Fruit fly (Drosophila melanogaster) whole organism, embryonic: ENCODE results near the gene CG10019.

Experiments
- Abd-B ChIP-seq: fragments of 200-800 bp; sonication (Bioruptor generic); optimal IDR thresholded peaks from 2 replicates; lab custom pipeline; 2018; ENCODE audit warnings: missing biosample characterization, mild to moderate bottlenecking, missing genetic modification characterization, moderate library complexity
- Bteb2 ChIP-seq: fragments of 200-800 bp; sonication (Bioruptor generic); optimal IDR thresholded peaks from 2 replicates; lab custom pipeline; 2016; ENCODE audit warnings: missing biosample characterization, missing genetic modification characterization
- C15 ChIP-seq: fragments of 200-800 bp; sonication (Bioruptor generic); IDR thresholded peaks from 3 replicates; pipeline ENCODE4 v1.3.6; 2022; ENCODE audit warnings: missing biosample characterization, missing genetic modification characterization
- CG10147 ChIP-seq: fragments of 200-800 bp; sonication (Bioruptor generic); optimal IDR thresholded peaks from 2 replicates; lab custom pipeline; 2019; ENCODE audit warnings: missing biosample characterization, mild to moderate bottlenecking, missing genetic modification characterization, moderate library complexity
- CG12769 ChIP-seq: fragments of 200-800 bp; sonication (Bioruptor generic); optimal IDR thresholded peaks from 2 replicates; lab custom pipeline; 2019; ENCODE audit warnings: missing biosample characterization, mild to moderate bottlenecking, missing genetic modification characterization, moderate library complexity
- CG13775 ChIP-seq: fragments of 200-800 bp; sonication (Bioruptor generic); optimal IDR thresholded peaks from 3 replicates; lab custom pipeline; 2017; ENCODE audit warnings: missing biosample characterization, mild to moderate bottlenecking, missing genetic modification characterization
- CG18476 ChIP-seq: fragments of 200-800 bp; sonication (Bioruptor generic); optimal IDR thresholded peaks from 2 replicates; lab custom pipeline; 2016; ENCODE audit warnings: missing biosample characterization, mild to moderate bottlenecking, missing genetic modification characterization
- CG18764 ChIP-seq: fragments of 200-800 bp; sonication (Bioruptor generic); optimal IDR thresholded peaks from 3 replicates; lab custom pipeline; 2016; ENCODE audit warnings: missing biosample characterization, missing genetic modification characterization
- CG2199 ChIP-seq: fragments of 200-800 bp; sonication (Bioruptor generic); IDR thresholded peaks from 3 replicates; pipeline ENCODE4 v1.3.6; 2022; ENCODE audit warnings: missing biosample characterization, missing genetic modification characterization
- CG7271 ChIP-seq: fragments of 200-800 bp; sonication (Bioruptor generic); optimal IDR thresholded peaks from 2 replicates; lab custom pipeline; 2018; ENCODE audit warnings: missing biosample characterization, mild to moderate bottlenecking, missing genetic modification characterization, moderate library complexity
- CG7556 ChIP-seq: fragments of 200-800 bp; sonication (Bioruptor generic); optimal IDR thresholded peaks from 2 replicates; lab custom pipeline; 2017; ENCODE audit warnings: missing biosample characterization, mild to moderate bottlenecking, missing genetic modification characterization
- CG7839 ChIP-seq: fragments of 200-800 bp; sonication (Bioruptor generic); optimal IDR thresholded peaks from 3 replicates; lab custom pipeline; 2018; ENCODE audit warnings: missing biosample characterization, mild to moderate bottlenecking, missing genetic modification characterization, moderate library complexity
- CG9797 ChIP-seq: fragments of 200-800 bp; sonication (Bioruptor generic); optimal IDR thresholded peaks from 3 replicates; lab custom pipeline; 2018; ENCODE audit warnings: missing biosample characterization, mild to moderate bottlenecking, missing genetic modification characterization
- CHES-1-like ChIP-seq: fragments of 200-800 bp; sonication (Bioruptor generic); optimal IDR thresholded peaks from 2 replicates; lab custom pipeline; 2016; ENCODE audit warnings: missing biosample characterization, missing genetic modification characterization
- D ChIP-seq, 2 experiments: fragments of 200-800 bp in 1 of 2; fragments of >200 bp in 1 of 2; sonication (Bioruptor generic) in 1 of 2; optimal IDR thresholded peaks; 2 replicates in 1 of 2; 3 replicates in 1 of 2; lab custom pipeline; 2017; ENCODE audit warnings: mild to moderate bottlenecking in 1 of 2, missing biosample characterization in 1 of 2, missing genetic modification characterization in 1 of 2, missing genetic modification reagents in 1 of 2
- D19B ChIP-seq: fragments of 200-800 bp; sonication (Bioruptor generic); optimal IDR thresholded peaks from 2 replicates; lab custom pipeline; 2017; ENCODE audit warnings: missing biosample characterization, mild to moderate bottlenecking, missing genetic modification characterization
- Eip74EF ChIP-seq, 2 experiments: fragments of 200-800 bp in 1 of 2; fragments of >200 bp in 1 of 2; sonication (Bioruptor generic) in 1 of 2; optimal IDR thresholded peaks; 2 replicates each; lab custom pipeline; 2017 to 2019; ENCODE audit warnings: missing biosample characterization in 2 of 2, missing genetic modification characterization in 2 of 2, mild to moderate bottlenecking in 1 of 2, moderate library complexity in 1 of 2
- Gug ChIP-seq: fragments of 200-800 bp; sonication (Bioruptor generic); IDR thresholded peaks from 4 replicates; pipeline ENCODE4 v1.3.6; 2022; ENCODE audit warnings: missing biosample characterization, missing genetic modification characterization
- H2.0 ChIP-seq: fragments of 200-800 bp; sonication (Bioruptor generic); IDR thresholded peaks from 2 replicates; pipeline ENCODE4 v1.3.6; 2022; ENCODE audit warnings: missing biosample characterization, missing genetic modification characterization
- HLH4C ChIP-seq: fragments of 200-800 bp; sonication (Bioruptor generic); IDR thresholded peaks from 3 replicates; pipeline ENCODE4 v1.3.6; 2022; ENCODE audit warnings: missing biosample characterization, missing genetic modification characterization; ENCODE audit not compliant: partially characterized antibody
- HmgD ChIP-seq: fragments of 200-800 bp; sonication (Bioruptor generic); optimal IDR thresholded peaks from 3 replicates; lab custom pipeline; 2016; ENCODE audit warnings: missing biosample characterization, missing genetic modification characterization
- Mad ChIP-seq: fragments of 200-800 bp; sonication (Bioruptor generic); optimal IDR thresholded peaks from 2 replicates; lab custom pipeline; 2016; ENCODE audit warnings: missing biosample characterization, missing genetic modification characterization
- Max ChIP-seq: fragments of 200-800 bp; sonication (Bioruptor generic); optimal IDR thresholded peaks from 2 replicates; lab custom pipeline; 2016; ENCODE audit warnings: missing biosample characterization, mild to moderate bottlenecking, missing genetic modification characterization
- Myb ChIP-seq: fragments of 200-800 bp; sonication (Bioruptor generic); optimal IDR thresholded peaks from 2 replicates; lab custom pipeline; 2016; ENCODE audit warnings: missing biosample characterization, missing genetic modification characterization
- NC2α ChIP-seq: fragments of 200-800 bp; sonication (Bioruptor generic); optimal IDR thresholded peaks from 2 replicates; lab custom pipeline; 2016; ENCODE audit warnings: missing biosample characterization, missing genetic modification characterization
- NK7.1 ChIP-seq: fragments of 200-800 bp; sonication (Bioruptor generic); optimal IDR thresholded peaks from 3 replicates; lab custom pipeline; 2016; ENCODE audit warnings: missing biosample characterization, missing genetic modification characterization
- Sry-β ChIP-seq: fragments of 200-800 bp; sonication (Bioruptor generic); optimal IDR thresholded peaks from 2 replicates; lab custom pipeline; 2018; ENCODE audit warnings: missing biosample characterization, mild to moderate bottlenecking, missing genetic modification characterization, moderate library complexity
- cad ChIP-seq: fragments of >200 bp; optimal IDR thresholded peaks from 2 replicates; lab custom pipeline; 2017; ENCODE audit warnings: missing biosample characterization, missing genetic modification characterization
- chinmo ChIP-seq: fragments of 200-800 bp; sonication (Bioruptor generic); IDR thresholded peaks from 4 replicates; pipeline ENCODE4 v1.3.6; 2022; ENCODE audit warnings: missing biosample characterization, missing genetic modification characterization; ENCODE audit not compliant: partially characterized antibody
- chm ChIP-seq: fragments of 200-800 bp; sonication (Bioruptor generic); IDR thresholded peaks from 2 replicates; pipeline ENCODE4 v1.3.6; 2022; ENCODE audit warnings: missing biosample characterization, missing genetic modification characterization
- dati ChIP-seq: fragments of 200-800 bp; sonication (Bioruptor generic); IDR thresholded peaks from 2 replicates; pipeline ENCODE4 v1.3.6; 2022; ENCODE audit warnings: missing biosample characterization, missing genetic modification characterization
- disco-r ChIP-seq: fragments of 200-800 bp; sonication (Bioruptor generic); optimal IDR thresholded peaks from 2 replicates; lab custom pipeline; 2016; ENCODE audit warnings: missing biosample characterization, missing genetic modification characterization
- dpn ChIP-seq, 2 experiments: fragments of 200-800 bp; sonication (Bioruptor generic); optimal IDR thresholded peaks; 3 replicates each; lab custom pipeline; 2016; ENCODE audit warnings: missing biosample characterization in 2 of 2, missing genetic modification characterization in 2 of 2
- en ChIP-seq: fragments of 200-800 bp; sonication (Bioruptor generic); optimal IDR thresholded peaks from 2 replicates; lab custom pipeline; 2016; ENCODE audit warnings: missing biosample characterization, missing genetic modification characterization
- gro ChIP-seq: fragments of 200-800 bp; sonication (Bioruptor generic); optimal IDR thresholded peaks from 2 replicates; lab custom pipeline; 2016; ENCODE audit warnings: missing biosample characterization, missing genetic modification characterization
- hb ChIP-seq: fragments of 200-800 bp; sonication (Bioruptor generic); IDR thresholded peaks from 3 replicates; pipeline ENCODE4 v1.3.6; 2022; ENCODE audit warnings: missing biosample characterization, missing genetic modification characterization; ENCODE audit not compliant: partially characterized antibody
- hkb ChIP-seq, 2 experiments: fragments of 200-800 bp in 1 of 2; fragments of >200 bp in 1 of 2; sonication (Bioruptor generic) in 1 of 2; IDR thresholded peaks in 1 of 2; optimal IDR thresholded peaks in 1 of 2; 2 replicates each; pipeline versions ENCODE4 v1.3.6 to Lab custom; 2017 to 2022; ENCODE audit warnings: missing biosample characterization in 1 of 2, missing genetic modification characterization in 1 of 2
- inv ChIP-seq: fragments of 200-800 bp; sonication (Bioruptor generic); IDR thresholded peaks from 2 replicates; pipeline ENCODE4 v1.3.6; 2022; ENCODE audit warnings: missing biosample characterization, missing genetic modification characterization; ENCODE audit not compliant: partially characterized antibody
- ken ChIP-seq: fragments of 200-800 bp; sonication (Bioruptor generic); IDR thresholded peaks from 3 replicates; pipeline ENCODE4 v1.3.6; 2022; ENCODE audit warnings: missing biosample characterization, missing genetic modification characterization
- onecut ChIP-seq: fragments of 200-800 bp; sonication (Bioruptor generic); IDR thresholded peaks from 2 replicates; pipeline ENCODE4 v1.3.6; 2022; ENCODE audit warnings: missing biosample characterization, missing genetic modification characterization
- peb ChIP-seq: fragments of 200-800 bp; sonication (Bioruptor generic); IDR thresholded peaks from 2 replicates; pipeline ENCODE4 v1.3.6; 2022; ENCODE audit warnings: missing biosample characterization, missing genetic modification characterization
- pnt ChIP-seq: fragments of 200-800 bp; sonication (Bioruptor generic); optimal IDR thresholded peaks from 3 replicates; lab custom pipeline; 2016; ENCODE audit warnings: missing biosample characterization, missing genetic modification characterization
- ro ChIP-seq: fragments of 200-800 bp; sonication (Bioruptor generic); IDR thresholded peaks from 2 replicates; pipeline ENCODE4 v1.3.6; 2022; ENCODE audit warnings: missing biosample characterization, missing genetic modification characterization
- sens ChIP-seq: fragments of 200-800 bp; sonication (Bioruptor generic); peaks from one replicate; lab custom pipeline; 2016; ENCODE audit warnings: missing biosample characterization, missing genetic modification characterization
- sr ChIP-seq: fragments of 200-800 bp; sonication (Bioruptor generic); IDR thresholded peaks from 3 replicates; pipeline ENCODE4 v1.3.6; 2022; ENCODE audit warnings: missing biosample characterization, missing genetic modification characterization
- ssp ChIP-seq: fragments of 200-800 bp; sonication (Bioruptor generic); IDR thresholded peaks from 2 replicates; pipeline ENCODE4 v1.3.6; 2022; ENCODE audit warnings: missing biosample characterization, missing genetic modification characterization
- tio ChIP-seq: fragments of 200-800 bp; sonication (Bioruptor generic); optimal IDR thresholded peaks from 2 replicates; lab custom pipeline; 2017; ENCODE audit warnings: missing biosample characterization, missing genetic modification characterization, inconsistent platforms
- trem ChIP-seq: fragments of 200-800 bp; optimal IDR thresholded peaks from 3 replicates; lab custom pipeline; 2019; ENCODE audit warnings: missing biosample characterization, mild to moderate bottlenecking, missing genetic modification characterization, moderate library complexity
- z ChIP-seq: fragments of 200-800 bp; sonication (Bioruptor generic); IDR thresholded peaks from 3 replicates; pipeline ENCODE4 v1.3.6; 2022; ENCODE audit warnings: missing biosample characterization, missing genetic modification characterization
- zen ChIP-seq: fragments of 200-800 bp; sonication (Bioruptor generic); optimal IDR thresholded peaks from 3 replicates; lab custom pipeline; 2018; ENCODE audit warnings: missing biosample characterization, mild to moderate bottlenecking, missing genetic modification characterization, moderate library complexity

Gene CG10019

DNA sequence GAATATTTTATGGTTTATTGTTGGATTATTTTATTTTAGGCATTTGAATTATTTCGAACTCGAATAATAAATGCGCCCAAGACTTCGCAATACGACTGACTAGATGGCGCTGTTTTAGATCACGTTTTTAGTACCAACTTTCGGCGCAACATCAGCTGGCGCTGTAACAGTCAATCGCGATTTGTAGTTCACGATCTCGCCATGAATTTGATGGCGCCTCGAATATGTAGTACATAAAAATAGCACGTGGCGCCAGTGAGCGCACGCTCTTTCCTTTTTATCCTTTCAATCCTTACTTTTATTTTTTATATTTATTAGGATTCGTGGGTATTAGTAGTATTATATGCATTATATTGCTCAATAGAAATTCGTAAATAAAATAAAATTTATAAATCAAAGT is 56.0 kb downstream of the CG10019 start (continued):
- TF ChIP-seq inv (GFP tag; lab: Robert Waterston, UW) = no peak
- TF ChIP-seq CG2199 (GFP tag; lab: Robert Waterston, UW) = peak; percentile 88
- peak; percentile 73 for TF ChIP-seq ro (GFP tag; lab: Robert Waterston, UW)
- TF ChIP-seq Eip74EF (GFP tag; optimal IDR thresholded peaks at IDR 0.05; lab: Kevin White, UChicago) = no peak
- TF ChIP-seq ken (GFP tag; lab: Robert Waterston, UW) = peak; percentile 81
- no peak for TF ChIP-seq Sry-β (GFP tag; lab: Kevin White, UChicago)
- peak; percentile 22 for TF ChIP-seq CG7271 (tag; lab: Kevin White, UChicago)
- peak; percentile 50 for TF ChIP-seq disco-r (GFP tag; lab: Kevin White, UChicago)
- TF ChIP-seq CHES-1-like = peak; percentile 68
- TF ChIP-seq ssp (GFP tag; lab: Robert Waterston, UW) = peak; percentile 71
- 0 out of 4 replicates have a peak, but pooled peaks have one; percentile 5 for TF ChIP-seq chinmo (GFP tag; lab: Robert Waterston, UW)
- peak; percentile 69 to 70 for TF ChIP-seq dpn (GFP tag; optimal IDR thresholded peaks at IDR 0.05; lab: Kevin White, UChicago)
- TF ChIP-seq en = peak; percentile 3
- peak; percentile 80 for TF ChIP-seq Gug
- no peak for TF ChIP-seq Bteb2
- peak; percentile 78 for TF ChIP-seq CG7839 (tag; lab: Kevin White, UChicago)
- TF ChIP-seq Max = no peak
- TF ChIP-seq CG7556 = no peak
- TF ChIP-seq trem = peak; percentile 31
- TF ChIP-seq D19B (GFP tag; lab: Kevin White, UChicago) = no peak
- no peak for TF ChIP-seq z (GFP tag; lab: Robert Waterston, UW)
- TF ChIP-seq gro (GFP tag; lab: Kevin White, UChicago) = peak; percentile 29
- TF ChIP-seq HLH4C (GFP tag; lab: Robert Waterston, UW) = no peak
- no peak for TF ChIP-seq CG10147
- peak; percentile 51 for TF ChIP-seq CG18764 (GFP tag; lab: Kevin White, UChicago)
- TF ChIP-seq hkb (optimal IDR thresholded peaks at IDR 0.05; lab: Kevin White, UChicago) = no peak
- TF ChIP-seq hkb (GFP tag; IDR thresholded peaks at IDR 0.05; lab: Robert Waterston, UW) = peak; percentile 68
- peak; percentile 31 for TF ChIP-seq Abd-B (GFP tag; lab: Kevin White, UChicago)
- peak; percentile 48 for TF ChIP-seq CG12769 (tag; lab: Kevin White, UChicago)
- peak; percentile 52 for TF ChIP-seq zen (tag; lab: Kevin White, UChicago)
- TF ChIP-seq cad (GFP tag; lab: Kevin White, UChicago) = no peak
- no peak for TF ChIP-seq D (optimal IDR thresholded peaks at IDR 0.05; lab: Kevin White, UChicago)
- peak; percentile 37 for TF ChIP-seq D (GFP tag; optimal IDR thresholded peaks at IDR 0.05; lab: Kevin White, UChicago)
- no peak for TF ChIP-seq NC2α (GFP tag; lab: Kevin White, UChicago)
- peak; percentile 23 for TF ChIP-seq CG13775 (GFP tag; lab: Kevin White, UChicago)
- peak; percentile 82 for TF ChIP-seq Mad (GFP tag; lab: Kevin White, UChicago)
- peak; percentile 76 for TF ChIP-seq HmgD
- peak; percentile 75 for TF ChIP-seq H2.0 (GFP tag; lab: Robert Waterston, UW)
- peak; percentile 75 for TF ChIP-seq sens (GFP tag; lab: Kevin White, UChicago)
- peak; percentile 85 for TF ChIP-seq onecut
- peak; percentile 58; the same call in 1 of the 2 replicates for TF ChIP-seq peb (GFP tag; lab: Robert Waterston, UW)
- peak; percentile 63 for TF ChIP-seq sr (GFP tag; lab: Robert Waterston, UW)
- peak; percentile 68 for TF ChIP-seq tio (GFP tag; lab: Kevin White, UChicago)
- TF ChIP-seq CG18476 (GFP tag; lab: Kevin White, UChicago) = no peak
- 0 out of 3 replicates have a peak, but pooled peaks have one; percentile 19 for TF ChIP-seq C15 (GFP tag; lab: Robert Waterston, UW)
- TF ChIP-seq hb (GFP tag; lab: Robert Waterston, UW) = no peak
- no peak for TF ChIP-seq CG9797 (GFP tag; lab: Kevin White, UChicago)
- TF ChIP-seq Myb = peak; percentile 57
- peak; percentile 49 for TF ChIP-seq pnt (GFP tag; lab: Kevin White, UChicago)
- 0 out of 2 replicates have a peak, but pooled peaks have one; percentile 11 for TF ChIP-seq dati (GFP tag; lab: Robert Waterston, UW)
- peak; percentile 86 for TF ChIP-seq chm (GFP tag; lab: Robert Waterston, UW)
- TF ChIP-seq NK7.1 (GFP tag; lab: Kevin White, UChicago) = peak; percentile 10
